Fruit fly (Drosophila melanogaster): Measurements from ENCODE around the gene tefu.

tefu gene

DNA sequence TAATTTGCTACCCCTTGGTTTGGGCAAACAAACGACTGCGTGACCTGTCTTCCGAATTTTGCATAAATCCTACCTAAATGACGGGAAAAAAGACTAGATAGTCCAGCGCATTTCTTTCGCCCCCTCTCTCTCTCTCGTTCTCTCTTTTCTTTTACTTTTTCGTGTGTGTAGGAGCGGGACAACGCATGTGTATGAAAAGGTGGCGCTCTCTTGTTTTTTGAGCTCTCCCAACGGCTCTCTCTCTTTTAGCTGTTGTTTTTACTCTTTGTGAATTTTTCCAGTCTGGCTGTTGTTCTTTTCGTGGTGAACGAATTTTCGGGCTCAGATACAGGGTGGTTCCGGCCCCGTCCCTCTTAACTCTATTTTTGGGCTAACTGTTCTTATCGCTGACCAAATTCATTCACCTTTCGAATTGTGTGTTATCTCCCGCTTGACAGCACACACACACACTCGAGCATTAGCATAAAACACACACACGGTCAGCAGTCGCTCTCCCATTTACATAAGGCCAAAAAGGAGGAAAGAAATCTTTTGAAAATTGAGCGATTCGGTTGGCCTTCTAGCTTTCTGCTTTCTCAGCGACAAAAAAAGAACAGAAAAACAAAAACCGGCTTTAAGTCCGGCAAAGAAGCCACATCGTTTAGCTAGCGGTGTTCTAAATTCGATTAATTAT lies 49.7 kb upstream of the tefu start:
- TF ChIP-seq Eip74EF (GFP tag; optimal IDR thresholded peaks at IDR 0.05) (no peak), trh (GFP tag; optimal IDR thresholded peaks at IDR 0.05) (no peak), Oaz (GFP tag; IDR thresholded peaks at IDR 0.05) (no peak), Scr (GFP tag; IDR thresholded peaks at IDR 0.05; ENCODE audit: partially characterized antibody) (no peak), mirr (GFP tag; optimal IDR thresholded peaks at IDR 0.05) (peak; percentile 16), Mad (GFP tag; optimal IDR thresholded peaks at IDR 0.05) (no peak), cwo (GFP tag; optimal IDR thresholded peaks at IDR 0.05) (no peak), vnd (GFP tag; IDR thresholded peaks at IDR 0.05; ENCODE audit: partially characterized antibody) (no peak), CG4360 (GFP tag; IDR thresholded peaks at IDR 0.05) (no peak), CG10267 (tag; optimal IDR thresholded peaks at IDR 0.05) (no peak), bsh (GFP tag; optimal IDR thresholded peaks at IDR 0.05) (peak in 1 of 2 experiments; percentile 31), onecut (GFP tag; IDR thresholded peaks at IDR 0.05) (no peak), ci (GFP tag; IDR thresholded peaks at IDR 0.05) (no peak), chn (GFP tag; optimal IDR thresholded peaks at IDR 0.05) (no peak), nau (GFP tag; optimal IDR thresholded peaks at IDR 0.05) (no peak), salm (tag; optimal IDR thresholded peaks at IDR 0.05) (peak; percentile 10), pzg (GFP tag; optimal IDR thresholded peaks at IDR 0.05) (no peak), CG11085 (GFP tag; IDR thresholded peaks at IDR 0.05) (no peak), chif (GFP tag; optimal IDR thresholded peaks at IDR 0.05) (no peak), Atf6 (GFP tag; IDR thresholded peaks at IDR 0.05) (no peak), CG17328 (GFP tag; IDR thresholded peaks at IDR 0.05) (no peak), CG32772 (GFP tag; IDR thresholded peaks at IDR 0.05) (no peak), CG17568 (GFP tag; optimal IDR thresholded peaks at IDR 0.05) (peak; percentile 27), CrebB (tag; optimal IDR thresholded peaks at IDR 0.05) (no peak), schlank (tag; optimal IDR thresholded peaks at IDR 0.05) (no peak), CG10979 (tag; optimal IDR thresholded peaks at IDR 0.05) (no peak), CG6254 (GFP tag; optimal IDR thresholded peaks at IDR 0.05) (peak; percentile 99), CG11093 (GFP tag; IDR thresholded peaks at IDR 0.05) (no peak), ab (GFP tag; optimal IDR thresholded peaks at IDR 0.05) (no peak), cg (GFP tag; optimal IDR thresholded peaks at IDR 0.05) (peak; percentile 61), CG11456 (GFP tag; IDR thresholded peaks at IDR 0.05) (no peak), CG1529 (GFP tag; optimal IDR thresholded peaks at IDR 0.05) (no peak), row (GFP tag; IDR thresholded peaks at IDR 0.05) (no peak), CG11398 (GFP tag; optimal IDR thresholded peaks at IDR 0.05) (no peak), CG7372 (GFP tag; IDR thresholded peaks at IDR 0.05) (no peak), ash1 (GFP tag; optimal IDR thresholded peaks at IDR 0.05) (no peak), Six4 (GFP tag; optimal IDR thresholded peaks at IDR 0.05) (no peak), Adf1 (GFP tag; IDR thresholded peaks at IDR 0.05) (no peak), sug (tag; optimal IDR thresholded peaks at IDR 0.05) (peak; percentile 33), Camta (GFP tag; optimal IDR thresholded peaks at IDR 0.05) (no peak), CG6791 (GFP tag; IDR thresholded peaks at IDR 0.05; ENCODE audit: partially characterized antibody) (no peak), pnt (GFP tag; optimal IDR thresholded peaks at IDR 0.05) (no peak), CG7839 (tag; optimal IDR thresholded peaks at IDR 0.05) (no peak), CG8478 (optimal IDR thresholded peaks at IDR 0.05) (peak; percentile 7), CG9215 (GFP tag; IDR thresholded peaks at IDR 0.05) (no peak), CG1024 (GFP tag; IDR thresholded peaks at IDR 0.05) (no peak), pum (GFP tag; optimal IDR thresholded peaks at IDR 0.05) (no peak), CG4854 (GFP tag; optimal IDR thresholded peaks at IDR 0.05) (no peak), CG10565 (GFP tag; optimal IDR thresholded peaks at IDR 0.05) (no peak), CG4820 (GFP tag; optimal IDR thresholded peaks at IDR 0.05) (no peak), NC2α (GFP tag; optimal IDR thresholded peaks at IDR 0.05) (no peak)

Data from whole organism, embryonic.